Worm (Caenorhabditis elegans) whole organism, L2 larva: Measurements from ENCODE around the gene slcf-2.

Experiments used
- C34F6.9 ChIP-seq: fragments of 150-350 bp; optimal IDR thresholded peaks from 2 replicates; lab custom pipeline; 2014; ENCODE audit warnings: missing biosample characterization, missing genetic modification characterization
- F13H6.1 ChIP-seq: sonication (generic microtip); optimal IDR thresholded peaks from 2 replicates; lab custom pipeline; 2016; ENCODE audit warnings: missing genetic modification characterization, missing compliant biosample characterization
- R02D3.7 ChIP-seq: fragments of 150-350 bp; optimal IDR thresholded peaks from 2 replicates; lab custom pipeline; 2014; ENCODE audit warnings: missing biosample characterization, missing genetic modification characterization
- Y55F3AM.14 ChIP-seq: fragments of 200-800 bp; sonication (Bioruptor generic); optimal IDR thresholded peaks from 2 replicates; lab custom pipeline; 2018; ENCODE audit warnings: mild to moderate bottlenecking, missing genetic modification characterization, missing compliant biosample characterization
- aly-2 ChIP-seq: fragments of 150-350 bp; optimal IDR thresholded peaks from 2 replicates; lab custom pipeline; 2014; ENCODE audit warnings: missing biosample characterization, missing genetic modification characterization
- ama-1 ChIP-seq: fragments of 150-350 bp; optimal IDR thresholded peaks from 2 replicates; lab custom pipeline; 2018; ENCODE audit warnings: inconsistent platforms
- blmp-1 ChIP-seq: sonication (generic microtip); optimal IDR thresholded peaks from 2 replicates; lab custom pipeline; 2017; ENCODE audit warnings: missing genetic modification characterization, mild to moderate bottlenecking, missing compliant biosample characterization, antibody characterized with exemption, moderate library complexity; ENCODE audit not compliant: insufficient read depth
- ceh-16 ChIP-seq: fragments of 150-350 bp; optimal IDR thresholded peaks from 2 replicates; lab custom pipeline; 2014; ENCODE audit warnings: missing biosample characterization, missing genetic modification characterization
- crh-2 ChIP-seq: sonication (generic microtip); optimal IDR thresholded peaks from 2 replicates; lab custom pipeline; 2017; ENCODE audit warnings: missing biosample characterization, missing genetic modification characterization
- dmd-4 ChIP-seq: sonication (generic microtip); optimal IDR thresholded peaks from 2 replicates; lab custom pipeline; 2017; ENCODE audit warnings: missing biosample characterization, missing genetic modification characterization
- egl-27 ChIP-seq: sonication (generic microtip); optimal IDR thresholded peaks from 3 replicates; lab custom pipeline; 2017; ENCODE audit warnings: missing biosample characterization, missing genetic modification reagents, missing genetic modification characterization
- elt-1 ChIP-seq: fragments of 150-350 bp; optimal IDR thresholded peaks from 2 replicates; lab custom pipeline; 2014; ENCODE audit warnings: missing biosample characterization, missing genetic modification characterization
- elt-3 ChIP-seq: sonication (generic microtip); optimal IDR thresholded peaks from 2 replicates; lab custom pipeline; 2017; ENCODE audit warnings: missing biosample characterization, missing genetic modification characterization
- fos-1 ChIP-seq: fragments of 150-350 bp; optimal IDR thresholded peaks from 2 replicates; lab custom pipeline; 2014; ENCODE audit warnings: missing biosample characterization, missing genetic modification characterization
- lin-11 ChIP-seq: fragments of 150-350 bp; sonication (generic microtip); optimal IDR thresholded peaks from 2 replicates; lab custom pipeline; 2014; ENCODE audit warnings: missing biosample characterization, missing genetic modification characterization, inconsistent platforms, mixed read lengths
- lin-13 ChIP-seq: fragments of 150-350 bp; optimal IDR thresholded peaks from 2 replicates; lab custom pipeline; 2014; ENCODE audit warnings: missing biosample characterization, missing genetic modification reagents, missing genetic modification characterization
- lin-39 ChIP-seq: fragments of 150-350 bp; optimal IDR thresholded peaks from 2 replicates; lab custom pipeline; 2014; ENCODE audit warnings: missing biosample characterization, missing genetic modification reagents, missing genetic modification characterization
- lsy-2 ChIP-seq, 2 experiments: fragments of 150-350 bp in 1 of 2; sonication (generic microtip) in 1 of 2; optimal IDR thresholded peaks; 2 replicates each; lab custom pipeline; 2014 to 2017; ENCODE audit warnings: missing biosample characterization in 2 of 2, missing genetic modification characterization in 2 of 2
- mab-5 ChIP-seq: fragments of 150-350 bp; optimal IDR thresholded peaks from 2 replicates; lab custom pipeline; 2014; ENCODE audit warnings: missing biosample characterization, missing genetic modification characterization
- mbf-1 ChIP-seq: sonication (generic microtip); optimal IDR thresholded peaks from 2 replicates; lab custom pipeline; 2017; ENCODE audit warnings: missing biosample characterization, missing genetic modification characterization
- mdl-1 ChIP-seq, 2 experiments: fragments of 150-350 bp in 1 of 2; sonication (generic microtip) in 1 of 2; optimal IDR thresholded peaks; 2 replicates each; lab custom pipeline; 2017; ENCODE audit warnings: missing biosample characterization in 2 of 2, missing genetic modification characterization in 2 of 2
- nhr-129 ChIP-seq: fragments of 150-350 bp; optimal IDR thresholded peaks from 2 replicates; lab custom pipeline; 2014; ENCODE audit warnings: missing biosample characterization, missing genetic modification characterization
- nhr-21 ChIP-seq: fragments of 150-350 bp; optimal IDR thresholded peaks from 2 replicates; lab custom pipeline; 2014; ENCODE audit warnings: missing biosample characterization, missing genetic modification characterization
- nhr-237 ChIP-seq: fragments of 150-350 bp; optimal IDR thresholded peaks from 2 replicates; lab custom pipeline; 2014; ENCODE audit warnings: missing biosample characterization, missing genetic modification characterization
- nhr-25 ChIP-seq: fragments of 150-350 bp; sonication (generic microtip); optimal IDR thresholded peaks from 3 replicates; lab custom pipeline; 2014; ENCODE audit warnings: missing biosample characterization, missing genetic modification characterization
- nhr-6 ChIP-seq: fragments of 150-350 bp; optimal IDR thresholded peaks from 2 replicates; lab custom pipeline; 2014; ENCODE audit warnings: missing biosample characterization, missing genetic modification characterization
- nhr-77 ChIP-seq: fragments of 150-350 bp; optimal IDR thresholded peaks from 2 replicates; lab custom pipeline; 2014; ENCODE audit warnings: missing biosample characterization, missing genetic modification characterization
- skn-1 ChIP-seq: sonication (generic microtip); optimal IDR thresholded peaks from 2 replicates; lab custom pipeline; 2017; ENCODE audit warnings: missing biosample characterization, missing genetic modification characterization
- sma-3 ChIP-seq: sonication (generic microtip); optimal IDR thresholded peaks from 2 replicates; lab custom pipeline; 2016; ENCODE audit warnings: missing genetic modification reagents, missing genetic modification characterization, missing compliant biosample characterization
- sma-9 ChIP-seq, 2 experiments: fragments of 150-350 bp in 1 of 2; sonication (generic microtip) in 1 of 2; optimal IDR thresholded peaks; 2 replicates each; lab custom pipeline; 2014 to 2016; ENCODE audit warnings: missing genetic modification characterization in 2 of 2, mild to moderate bottlenecking in 1 of 2, missing biosample characterization in 1 of 2, missing compliant biosample characterization in 1 of 2, missing genetic modification reagents in 1 of 2, moderate library complexity in 1 of 2
- snpc-4 ChIP-seq: fragments of 150-350 bp; optimal IDR thresholded peaks from 2 replicates; lab custom pipeline; 2014; ENCODE audit warnings: missing biosample characterization, missing genetic modification characterization
- unc-39 ChIP-seq: fragments of 150-350 bp; optimal IDR thresholded peaks from 2 replicates; lab custom pipeline; 2014; ENCODE audit warnings: missing biosample characterization, missing genetic modification characterization
- unc-55 ChIP-seq: fragments of 150-350 bp; sonication (generic microtip); optimal IDR thresholded peaks from 3 replicates; lab custom pipeline; 2014; ENCODE audit warnings: missing biosample characterization, missing genetic modification reagents, missing genetic modification characterization
- unc-62 ChIP-seq: fragments of 150-350 bp; optimal IDR thresholded peaks from 2 replicates; lab custom pipeline; 2014; ENCODE audit warnings: missing biosample characterization, missing genetic modification reagents, missing genetic modification characterization
- zag-1 ChIP-seq: fragments of 150-350 bp; optimal IDR thresholded peaks from 2 replicates; lab custom pipeline; 2014; ENCODE audit warnings: missing biosample characterization, missing genetic modification characterization
- ztf-1 ChIP-seq: fragments of 200-800 bp; sonication (Bioruptor generic); conservative IDR thresholded peaks from 2 replicates; pipeline ENCODE4 v1.3.6; 2022; ENCODE audit warnings: missing genetic modification characterization, missing compliant biosample characterization
- ztf-11 ChIP-seq: sonication (generic microtip); optimal IDR thresholded peaks from 2 replicates; lab custom pipeline; 2017; ENCODE audit warnings: missing biosample characterization, missing genetic modification characterization
- ztf-4 ChIP-seq: fragments of 150-350 bp; optimal IDR thresholded peaks from 2 replicates; lab custom pipeline; 2014; ENCODE audit warnings: missing biosample characterization, missing genetic modification characterization

The slcf-2 gene

ce11 chrX:3380167-3380566 lies 13.5 kb upstream of the slcf-2 start, which contains the start of gene ZK563.7:
Gene ZK563.7, plus strand, starts transcription at chrX:3380467.
- TF ChIP-seq Y55F3AM.14 (GFP tag; lab: Kevin White, UChicago) (no peak), egl-27 (no peak), unc-39 (no peak), F13H6.1 (tag; lab: Kevin White, UChicago) (no peak), lin-39 (tag; lab: Kevin White, UChicago) (no peak), skn-1 (tag; lab: Kevin White, UChicago) (no peak), elt-1 (tag; lab: Kevin White, UChicago) (no peak), elt-3 (tag; lab: Kevin White, UChicago) (no peak), R02D3.7 (tag; lab: Kevin White, UChicago) (no peak), ceh-16 (tag; lab: Kevin White, UChicago) (no peak), unc-62 (no peak), ztf-11 (tag; lab: Kevin White, UChicago) (no peak), nhr-6 (tag; lab: Kevin White, UChicago) (no peak)
- TF ChIP-seq, all 48 proteins: peak for 0

DNA sequence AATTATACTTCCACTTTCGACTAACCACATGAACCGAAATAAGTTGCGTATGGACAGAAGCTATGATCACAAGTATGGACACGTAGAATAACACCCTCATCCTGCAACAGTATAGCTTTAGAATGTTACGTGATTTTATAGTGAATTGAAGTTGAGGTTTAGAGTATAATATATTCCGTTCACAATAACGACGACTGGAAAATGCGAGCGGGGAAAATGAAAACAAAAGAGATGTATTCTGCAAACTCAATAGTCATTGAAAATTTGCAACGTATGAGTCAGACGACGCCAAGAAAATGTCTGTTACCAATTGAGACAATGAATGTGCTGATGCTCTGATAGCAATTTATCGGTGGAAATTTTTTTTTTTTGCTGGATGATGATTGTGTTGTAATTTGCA lies 8.3 kb upstream of the slcf-2 start, which contains the start of gene acp-1:
Gene acp-1 (minus strand): TSS at position 101 of the 400 bp plus-strand sequence.
- no peak for TF ChIP-seq fos-1
- TF ChIP-seq nhr-237 (tag; lab: Kevin White, UChicago): no peak
- no peak for TF ChIP-seq F13H6.1 (tag; lab: Kevin White, UChicago)
- no peak for TF ChIP-seq sma-9 (GFP tag; optimal IDR thresholded peaks at IDR 0.05; lab: Kevin White, UChicago)
- no peak for TF ChIP-seq sma-9 (tag; optimal IDR thresholded peaks at IDR 0.05; lab: Kevin White, UChicago)
- no peak for TF ChIP-seq mbf-1
- no peak for TF ChIP-seq ztf-1 (GFP tag; lab: Robert Waterston, UW)
- no peak for TF ChIP-seq ceh-16 (tag; lab: Kevin White, UChicago)
- no peak for TF ChIP-seq ztf-4 (tag; lab: Kevin White, UChicago)
- TF ChIP-seq egl-27: no peak
- no peak for TF ChIP-seq nhr-129 (tag; lab: Kevin White, UChicago)
- TF ChIP-seq snpc-4 (tag; lab: Kevin White, UChicago): no peak
- no peak for TF ChIP-seq mab-5 (tag; lab: Kevin White, UChicago)
- TF ChIP-seq skn-1 (tag; lab: Kevin White, UChicago): no peak
- TF ChIP-seq sma-3: no peak
- no peak for TF ChIP-seq unc-39
- TF ChIP-seq lin-13 (GFP tag; lab: Kevin White, UChicago): no peak
- no peak for TF ChIP-seq lsy-2 (tag; optimal IDR thresholded peaks at IDR 0.05; lab: Kevin White, UChicago)
- TF ChIP-seq nhr-25 (tag; lab: Kevin White, UChicago): no peak
- TF ChIP-seq R02D3.7 (tag; lab: Kevin White, UChicago): no peak
- TF ChIP-seq, all 48 proteins: peak for 0

DNA sequence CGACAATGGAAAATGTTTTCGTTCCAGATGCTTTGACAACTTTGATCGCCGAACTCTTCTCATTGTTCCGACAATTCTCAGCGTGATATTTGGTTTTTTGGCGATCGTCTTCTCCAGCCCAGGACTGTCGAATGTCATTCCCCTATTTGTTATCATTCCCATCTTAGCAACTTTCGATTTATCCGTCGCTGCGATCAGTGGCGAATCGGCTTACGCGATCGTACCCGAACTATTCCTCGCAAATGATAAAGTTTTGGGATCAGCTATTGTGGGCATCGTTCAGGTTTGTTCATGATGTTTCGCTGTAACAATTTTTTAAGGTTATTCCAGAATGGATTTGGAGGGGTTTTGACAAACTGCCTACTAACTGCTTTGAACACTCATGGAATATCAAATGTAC lies 3.1 kb downstream of the slcf-2 start:
- no peak for TF ChIP-seq ztf-1 (GFP tag; lab: Robert Waterston, UW)
- no peak for TF ChIP-seq C34F6.9 (tag; lab: Kevin White, UChicago)
- TF ChIP-seq elt-1 (tag; lab: Kevin White, UChicago): peak; percentile 19
- TF ChIP-seq, all 48 proteins: peak for 1

DNA sequence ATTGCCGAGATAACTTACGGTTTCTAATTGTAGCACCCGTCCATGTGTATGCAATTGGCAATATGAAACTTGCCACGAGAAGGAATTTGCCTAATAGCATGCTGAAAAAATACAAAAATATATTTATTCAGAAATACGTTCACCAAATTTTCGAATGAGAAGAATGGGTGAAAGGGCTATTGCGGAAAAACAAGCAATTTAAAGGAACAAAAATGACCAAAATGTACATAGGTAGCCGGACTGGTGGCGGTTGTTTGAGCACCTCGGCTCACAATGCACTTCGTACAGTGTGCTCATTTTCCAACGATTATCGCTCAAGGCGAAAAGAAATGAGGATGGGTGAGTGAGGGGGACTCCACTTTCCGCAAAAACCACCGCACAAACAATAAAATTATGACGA lies 6.3 kb downstream of the slcf-2 start, which contains the start of gene cht-1:
Gene cht-1 (minus strand): TSS at position 101 of the 400 bp plus-strand sequence.
- no peak for TF ChIP-seq unc-39
- TF ChIP-seq dmd-4 (tag; lab: Kevin White, UChicago): no peak
- no peak for TF ChIP-seq lin-11 (tag; lab: Kevin White, UChicago)
- no peak for TF ChIP-seq lin-13 (GFP tag; lab: Kevin White, UChicago)
- TF ChIP-seq mab-5 (tag; lab: Kevin White, UChicago): no peak
- no peak for TF ChIP-seq unc-55
- TF ChIP-seq ama-1 (lab: Kevin White, UChicago): no peak
- no peak for TF ChIP-seq mdl-1 (tag; optimal IDR thresholded peaks at IDR 0.05; lab: Kevin White, UChicago)
- TF ChIP-seq mbf-1: no peak
- no peak for TF ChIP-seq ztf-11 (tag; lab: Kevin White, UChicago)
- TF ChIP-seq F13H6.1 (tag; lab: Kevin White, UChicago): no peak
- TF ChIP-seq nhr-25 (tag; lab: Kevin White, UChicago): no peak

DNA sequence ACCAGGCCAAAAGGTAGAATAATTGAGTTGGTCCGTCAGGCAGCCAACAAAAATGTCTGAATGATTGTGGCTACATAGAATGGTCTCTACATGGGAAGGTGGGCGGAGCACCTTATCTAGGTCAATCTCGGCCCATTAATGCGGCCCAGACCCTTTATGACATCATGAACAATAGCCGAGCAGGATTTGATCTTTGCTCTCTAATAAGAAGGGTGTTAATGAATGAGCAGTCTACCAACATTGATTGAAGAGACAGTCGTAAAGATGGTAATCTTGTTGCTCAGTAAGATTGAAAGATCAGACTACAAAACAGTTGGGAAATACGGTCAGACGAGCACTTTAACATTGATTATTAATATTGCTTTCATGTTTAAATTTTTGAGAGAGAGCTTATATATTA lies 6.7 kb downstream of the slcf-2 start:
- TF ChIP-seq egl-27: no peak
- no peak for TF ChIP-seq ztf-4 (tag; lab: Kevin White, UChicago)
- no peak for TF ChIP-seq elt-3 (tag; lab: Kevin White, UChicago)
- no peak for TF ChIP-seq nhr-21 (tag; lab: Kevin White, UChicago)
- TF ChIP-seq nhr-237 (tag; lab: Kevin White, UChicago): no peak
- no peak for TF ChIP-seq sma-9 (GFP tag; optimal IDR thresholded peaks at IDR 0.05; lab: Kevin White, UChicago)
- TF ChIP-seq sma-9 (tag; optimal IDR thresholded peaks at IDR 0.05; lab: Kevin White, UChicago): no peak
- no peak for TF ChIP-seq mab-5 (tag; lab: Kevin White, UChicago)
- no peak for TF ChIP-seq lin-13 (GFP tag; lab: Kevin White, UChicago)
- TF ChIP-seq aly-2: no peak
- no peak for TF ChIP-seq crh-2 (tag; lab: Kevin White, UChicago)
- no peak for TF ChIP-seq blmp-1 (tag; lab: Kevin White, UChicago)
- TF ChIP-seq dmd-4 (tag; lab: Kevin White, UChicago): no peak
- TF ChIP-seq ceh-16 (tag; lab: Kevin White, UChicago): no peak
- no peak for TF ChIP-seq R02D3.7 (tag; lab: Kevin White, UChicago)
- no peak for TF ChIP-seq zag-1 (tag; lab: Kevin White, UChicago)
- no peak for TF ChIP-seq C34F6.9 (tag; lab: Kevin White, UChicago)
- no peak for TF ChIP-seq nhr-77
